Worm (Caenorhabditis elegans) whole organism, L3 larva: ENCODE results near the gene C45G9.4.

Experiments
- ama-1 ChIP-seq: fragments of 150-350 bp; optimal IDR thresholded peaks from 2 replicates; lab custom pipeline; 2018
- ceh-16 ChIP-seq: sonication (generic microtip); optimal IDR thresholded peaks from 2 replicates; lab custom pipeline; 2017; ENCODE audit warnings: missing biosample characterization, missing genetic modification characterization
- fos-1 ChIP-seq: fragments of 150-350 bp; optimal IDR thresholded peaks from 2 replicates; lab custom pipeline; 2014; ENCODE audit warnings: missing biosample characterization, missing genetic modification characterization
- jun-1 ChIP-seq: fragments of 150-350 bp; optimal IDR thresholded peaks from 2 replicates; lab custom pipeline; 2014; ENCODE audit warnings: missing biosample characterization, missing genetic modification reagents, missing genetic modification characterization
- mdl-1 ChIP-seq: fragments of 150-350 bp; optimal IDR thresholded peaks from 2 replicates; lab custom pipeline; 2014; ENCODE audit warnings: missing biosample characterization, missing genetic modification characterization
- nfya-1 ChIP-seq: sonication (generic microtip); optimal IDR thresholded peaks from 2 replicates; lab custom pipeline; 2017; ENCODE audit warnings: missing genetic modification characterization, mild to moderate bottlenecking, missing compliant biosample characterization, antibody characterized with exemption, moderate library complexity; ENCODE audit not compliant: insufficient read depth
- nhr-12 ChIP-seq: fragments of 150-350 bp; optimal IDR thresholded peaks from 2 replicates; lab custom pipeline; 2014; ENCODE audit warnings: missing biosample characterization, missing genetic modification characterization
- pqm-1 ChIP-seq: fragments of 150-350 bp; optimal IDR thresholded peaks from 2 replicates; lab custom pipeline; 2017; ENCODE audit warnings: missing biosample characterization, missing genetic modification characterization, inconsistent platforms
- sea-2 ChIP-seq: fragments of 150-350 bp; sonication (generic microtip); optimal IDR thresholded peaks from 4 replicates; lab custom pipeline; 2014; ENCODE audit warnings: missing biosample characterization, missing genetic modification reagents, missing genetic modification characterization

ce11 chrIII:5021689-5022088, 40.8 kb upstream of the C45G9.4 start, which contains the start of gene R144.3:
- TF ChIP-seq nfya-1 (tag; lab: Kevin White, UChicago) (no peak), ama-1 (lab: Kevin White, UChicago) (no peak), jun-1 (tag; lab: Kevin White, UChicago) (no peak), fos-1 (tag; lab: Kevin White, UChicago) (no peak), pqm-1 (no peak), ceh-16 (tag; lab: Kevin White, UChicago) (no peak), sea-2 (no peak), mdl-1 (tag; lab: Kevin White, UChicago) (no peak), nhr-12 (tag; lab: Kevin White, UChicago) (no peak)
